Fruit fly (Drosophila melanogaster) whole organism, adult: ENCODE measurements around the gene CG11980.
A peak's percentile ranks its signal among the peaks of the same experiment; 100 is the strongest.

ENCODE experiments used
- CG11617 ChIP-seq: fragments of 200-800 bp; sonication (Bioruptor generic); optimal IDR thresholded peaks from 2 replicates; lab custom pipeline; 2017; ENCODE audit warnings: mild to moderate bottlenecking, missing biosample characterization, missing genetic modification reagents, missing genetic modification characterization
- CG12768 ChIP-seq: fragments of 200-800 bp; sonication (Bioruptor generic); optimal IDR thresholded peaks from 2 replicates; lab custom pipeline; 2017; ENCODE audit warnings: missing biosample characterization, missing genetic modification characterization, mild to moderate bottlenecking, moderate library complexity, missing genetic modification reagents
- CG14711 ChIP-seq: fragments of 200-800 bp; sonication (Bioruptor generic); optimal IDR thresholded peaks from 2 replicates; lab custom pipeline; 2018; ENCODE audit warnings: missing biosample characterization, mild to moderate bottlenecking, missing genetic modification characterization, moderate library complexity
- CG1620 ChIP-seq: fragments of 200-800 bp; sonication (Bioruptor generic); optimal IDR thresholded peaks from 2 replicates; lab custom pipeline; 2016; ENCODE audit warnings: missing biosample characterization, missing genetic modification characterization
- CG33017 ChIP-seq: fragments of 200-800 bp; sonication (Bioruptor generic); optimal IDR thresholded peaks from 2 replicates; lab custom pipeline; 2018; ENCODE audit warnings: missing biosample characterization, mild to moderate bottlenecking, missing genetic modification characterization, moderate library complexity
- CG5204 ChIP-seq: fragments of 200-800 bp; sonication (Bioruptor generic); optimal IDR thresholded peaks from 2 replicates; lab custom pipeline; 2016; ENCODE audit warnings: missing biosample characterization, missing genetic modification characterization
- CG7045 ChIP-seq: fragments of 200-800 bp; sonication (Bioruptor generic); optimal IDR thresholded peaks from 2 replicates; lab custom pipeline; 2017; ENCODE audit warnings: missing biosample characterization, mild to moderate bottlenecking, missing genetic modification characterization
- CG7101 ChIP-seq: fragments of 200-800 bp; sonication (Bioruptor generic); optimal IDR thresholded peaks from 2 replicates; lab custom pipeline; 2018; ENCODE audit warnings: missing biosample characterization, mild to moderate bottlenecking, missing genetic modification characterization, moderate library complexity
- Clk ChIP-seq: fragments of 200-800 bp; sonication (Bioruptor generic); optimal IDR thresholded peaks from 2 replicates; lab custom pipeline; 2017; ENCODE audit warnings: missing biosample characterization, missing genetic modification characterization
- Crg-1 ChIP-seq: fragments of 200-800 bp; sonication (Bioruptor generic); optimal IDR thresholded peaks from 2 replicates; lab custom pipeline; 2016; ENCODE audit warnings: missing biosample characterization, missing genetic modification characterization
- Hr96 ChIP-seq: fragments of 200-800 bp; sonication (Bioruptor generic); optimal IDR thresholded peaks from 2 replicates; lab custom pipeline; 2016; ENCODE audit warnings: missing biosample characterization, missing genetic modification characterization
- Mnt ChIP-seq: fragments of 200-800 bp; sonication (Bioruptor generic); optimal IDR thresholded peaks from 2 replicates; lab custom pipeline; 2016; ENCODE audit warnings: missing biosample characterization, mild to moderate bottlenecking, missing genetic modification characterization
- bab1 ChIP-seq: fragments of 200-800 bp; sonication (Bioruptor generic); optimal IDR thresholded peaks from 3 replicates; lab custom pipeline; 2019; ENCODE audit warnings: missing biosample characterization, mild to moderate bottlenecking, missing genetic modification characterization, moderate library complexity
- cic ChIP-seq: fragments of 200-800 bp; sonication (Bioruptor generic); optimal IDR thresholded peaks from 2 replicates; lab custom pipeline; 2017; ENCODE audit warnings: missing biosample characterization, mild to moderate bottlenecking, missing genetic modification characterization, moderate library complexity
- cnc ChIP-seq, 2 experiments: fragments of >200 bp; optimal IDR thresholded peaks; 2 replicates each; lab custom pipeline; 2017
- kay ChIP-seq: fragments of 200-800 bp; sonication (Bioruptor generic); peaks from one replicate; lab custom pipeline; 2016; ENCODE audit warnings: missing biosample characterization, missing genetic modification characterization, borderline replicate concordance
- ovo ChIP-seq: fragments of 200-800 bp; sonication (Bioruptor generic); optimal IDR thresholded peaks from 2 replicates; lab custom pipeline; 2016; ENCODE audit warnings: missing biosample characterization, missing genetic modification characterization
- pad ChIP-seq: fragments of 200-800 bp; sonication (Bioruptor generic); optimal IDR thresholded peaks from 3 replicates; lab custom pipeline; 2017; ENCODE audit warnings: missing biosample characterization, missing genetic modification characterization, mild to moderate bottlenecking, moderate library complexity, missing genetic modification reagents
- tj ChIP-seq: fragments of 200-800 bp; sonication (Bioruptor generic); optimal IDR thresholded peaks from 3 replicates; lab custom pipeline; 2017; ENCODE audit warnings: missing biosample characterization, mild to moderate bottlenecking, missing genetic modification characterization, moderate library complexity
- toe ChIP-seq: fragments of 200-800 bp; sonication (Bioruptor generic); optimal IDR thresholded peaks from 2 replicates; lab custom pipeline; 2016; ENCODE audit warnings: missing biosample characterization, missing genetic modification characterization

CG11980 gene

DNA sequence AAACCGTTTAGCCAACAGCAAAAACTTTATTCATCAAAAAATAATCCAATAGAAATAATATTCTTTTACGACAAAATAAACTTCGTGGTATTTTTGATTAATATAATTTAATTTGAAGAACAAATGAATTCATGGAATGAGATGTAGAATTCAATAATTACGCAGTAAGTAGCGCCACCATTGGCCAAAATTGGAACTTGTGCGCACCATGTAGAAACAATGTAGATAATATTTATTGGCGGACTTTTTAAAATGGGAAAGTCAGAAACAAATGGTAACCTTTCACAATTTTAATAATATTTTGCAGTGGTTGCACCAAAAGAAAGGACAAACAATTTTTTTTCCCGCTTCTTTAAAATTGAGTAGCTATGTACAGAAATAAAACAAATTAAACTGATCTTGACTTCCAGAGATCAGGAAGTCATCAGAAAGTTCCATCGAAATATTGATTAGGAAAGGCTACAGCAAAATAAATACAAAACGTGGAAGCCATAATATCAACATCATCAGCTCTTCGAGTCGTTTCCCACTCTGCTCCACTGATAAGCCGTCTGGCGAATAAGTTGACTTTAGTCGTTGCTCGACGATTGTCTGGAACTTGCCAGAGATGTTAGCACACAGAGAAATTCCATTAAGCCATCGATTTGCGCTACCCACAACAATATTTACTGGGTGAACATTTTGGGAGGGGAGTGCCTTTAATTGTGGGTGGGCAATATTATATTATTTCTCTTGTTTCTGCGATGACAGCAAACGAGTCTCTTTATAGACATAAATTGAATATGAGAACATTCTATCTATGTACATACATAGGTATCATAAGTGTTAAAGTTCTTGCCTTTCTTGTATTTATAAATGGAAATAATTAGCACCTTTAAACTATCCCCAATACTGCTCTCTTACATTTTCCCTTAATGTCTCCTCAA is 23.7 kb upstream of the CG11980 start:
- TF ChIP-seq pad (no peak), cnc (optimal IDR thresholded peaks at IDR 0.05; lab: Kevin White, UChicago) (no peak), Clk (GFP tag; lab: Kevin White, UChicago) (no peak), Mnt (GFP tag; lab: Kevin White, UChicago) (no peak), toe (peak; percentile 28), kay (GFP tag; lab: Kevin White, UChicago) (no peak), CG12768 (GFP tag; lab: Kevin White, UChicago) (peak; percentile 39), CG7045 (GFP tag; lab: Kevin White, UChicago) (no peak), Crg-1 (GFP tag; lab: Kevin White, UChicago) (no peak), CG7101 (tag; lab: Kevin White, UChicago) (no peak), cic (no peak), Hr96 (no peak), ovo (GFP tag; lab: Kevin White, UChicago) (no peak), CG1620 (no peak), tj (GFP tag; lab: Kevin White, UChicago) (no peak)

DNA sequence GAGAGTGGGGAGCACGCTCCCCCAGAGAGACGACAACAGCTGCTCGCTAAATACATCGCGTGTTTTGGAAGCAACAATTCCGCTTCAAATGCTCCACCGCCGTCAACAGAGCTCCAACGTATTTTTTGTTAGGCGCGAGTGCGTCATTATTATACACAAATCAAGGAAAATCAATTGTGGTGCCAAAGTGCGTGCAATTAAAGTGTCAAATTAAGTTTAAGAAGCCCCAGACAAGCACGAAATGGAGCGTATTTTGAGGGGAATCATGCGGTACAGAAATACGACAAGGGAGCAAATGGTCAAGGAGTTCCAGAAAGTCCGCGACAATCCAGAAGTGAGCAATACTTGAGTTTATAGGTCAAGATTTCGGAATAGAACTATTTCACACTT is 23.0 kb upstream of the CG11980 start, which contains the start of gene CAHbeta:
CAHbeta (plus strand) TSS at position 85 of the 390 bp plus-strand sequence.
- TF ChIP-seq Crg-1 (GFP tag; lab: Kevin White, UChicago) (no peak), CG7045 (GFP tag; lab: Kevin White, UChicago) (peak; percentile 44), Hr96 (peak; percentile 53), pad (peak; percentile 34), CG33017 (tag; lab: Kevin White, UChicago) (no peak), cnc (optimal IDR thresholded peaks at IDR 0.05; lab: Kevin White, UChicago) (no peak), CG14711 (peak; percentile 11), kay (GFP tag; lab: Kevin White, UChicago) (peak; percentile 95), bab1 (peak; percentile 57), CG7101 (tag; lab: Kevin White, UChicago) (peak; percentile 9), Mnt (GFP tag; lab: Kevin White, UChicago) (peak; percentile 50), ovo (GFP tag; lab: Kevin White, UChicago) (no peak), CG11617 (GFP tag; lab: Kevin White, UChicago) (peak; percentile 32), CG12768 (GFP tag; lab: Kevin White, UChicago) (peak; percentile 67), cic (peak; percentile 32)

DNA sequence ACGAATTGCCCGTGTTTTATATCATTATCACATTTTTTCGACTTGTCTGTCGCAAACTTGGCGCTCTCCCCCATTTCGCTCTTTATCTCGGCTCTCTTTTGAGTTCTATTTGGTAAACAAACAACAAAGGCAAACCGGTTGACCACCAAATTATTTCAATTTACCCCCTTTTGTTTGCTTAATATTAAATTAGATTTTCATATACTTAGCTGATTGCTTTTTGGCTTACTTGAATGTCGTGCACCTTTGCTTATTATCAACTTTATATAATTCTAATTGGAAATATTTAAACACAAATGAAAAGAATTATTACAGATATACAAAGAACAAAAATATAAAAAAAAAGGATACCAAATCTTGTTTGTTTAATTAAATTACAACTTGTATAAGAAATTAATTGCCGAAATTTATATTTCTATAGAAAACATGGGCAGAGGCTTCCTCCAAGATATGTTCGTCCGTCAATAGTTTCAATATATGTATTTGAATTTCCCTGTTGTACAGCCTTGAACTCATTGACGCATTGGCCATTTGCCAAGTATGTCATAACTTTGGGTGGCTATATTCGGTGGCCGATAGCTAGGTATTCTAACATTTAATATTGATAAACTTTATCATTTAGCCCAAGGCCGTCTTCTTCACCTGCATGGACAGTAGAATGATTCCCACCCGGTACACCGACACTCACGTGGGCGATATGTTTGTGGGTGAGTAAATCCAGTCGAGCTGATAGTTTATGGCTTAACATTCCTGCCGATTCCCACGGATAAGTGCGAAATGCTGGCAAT is 22.4 kb upstream of the CG11980 start:
- TF ChIP-seq CG5204 (GFP tag; lab: Kevin White, UChicago) (no peak), CG14711 (no peak), pad (no peak), CG33017 (tag; lab: Kevin White, UChicago) (no peak), Crg-1 (GFP tag; lab: Kevin White, UChicago) (no peak), cic (no peak), tj (GFP tag; lab: Kevin White, UChicago) (no peak), CG1620 (no peak), ovo (GFP tag; lab: Kevin White, UChicago) (no peak), Clk (GFP tag; lab: Kevin White, UChicago) (no peak), toe (no peak), CG7101 (tag; lab: Kevin White, UChicago) (no peak), cnc (optimal IDR thresholded peaks at IDR 0.05; lab: Kevin White, UChicago) (no peak), CG7045 (GFP tag; lab: Kevin White, UChicago) (no peak)

DNA sequence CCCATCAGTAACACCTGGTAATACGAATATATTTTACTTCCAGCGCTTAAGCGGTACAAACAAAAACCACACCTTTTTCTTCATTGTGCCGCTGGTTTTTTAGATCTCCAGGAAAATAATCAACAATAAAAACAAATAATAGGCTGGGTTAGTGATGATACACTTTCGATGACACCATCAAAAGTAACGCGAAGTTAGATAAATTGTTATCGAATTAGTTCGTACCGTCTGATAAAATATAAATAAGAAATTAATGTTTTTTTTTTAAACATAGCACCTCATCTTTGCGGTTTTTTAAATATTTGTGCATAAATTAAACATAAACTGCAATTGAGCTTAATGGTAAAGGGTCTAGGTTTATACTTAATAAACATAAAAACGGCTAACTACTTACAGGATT is 19.7 kb upstream of the CG11980 start, which contains the start of gene RagA-B:
RagA-B (minus strand) TSS at position 175 of the 400 bp plus-strand sequence.
- TF ChIP-seq Crg-1 (GFP tag; lab: Kevin White, UChicago) (no peak), Mnt (GFP tag; lab: Kevin White, UChicago) (no peak), kay (GFP tag; lab: Kevin White, UChicago) (no peak), Hr96 (no peak), CG12768 (GFP tag; lab: Kevin White, UChicago) (no peak), ovo (GFP tag; lab: Kevin White, UChicago) (no peak), tj (GFP tag; lab: Kevin White, UChicago) (no peak), cic (no peak), CG1620 (no peak), CG7045 (GFP tag; lab: Kevin White, UChicago) (no peak), bab1 (no peak), pad (no peak), CG14711 (no peak), CG33017 (tag; lab: Kevin White, UChicago) (no peak), Clk (GFP tag; lab: Kevin White, UChicago) (no peak), CG5204 (GFP tag; lab: Kevin White, UChicago) (no peak), CG11617 (GFP tag; lab: Kevin White, UChicago) (no peak)

- peak; percentile 70 for TF ChIP-seq Hr96
- TF ChIP-seq CG1620 = peak; percentile 74
- TF ChIP-seq CG11617 (GFP tag; lab: Kevin White, UChicago) = peak; percentile 80
- TF ChIP-seq Crg-1 (GFP tag; lab: Kevin White, UChicago) = peak; percentile 54
- peak; percentile 83 for TF ChIP-seq toe
- no peak for TF ChIP-seq CG7045 (GFP tag; lab: Kevin White, UChicago)
- peak; percentile 38 for TF ChIP-seq pad
- TF ChIP-seq tj (GFP tag; lab: Kevin White, UChicago) = no peak
- TF ChIP-seq kay (GFP tag; lab: Kevin White, UChicago) = no peak
- TF ChIP-seq Clk (GFP tag; lab: Kevin White, UChicago) = peak; percentile 5
- TF ChIP-seq CG33017 (tag; lab: Kevin White, UChicago) = peak; percentile 38
- no peak for TF ChIP-seq CG12768 (GFP tag; lab: Kevin White, UChicago)
- TF ChIP-seq cnc (optimal IDR thresholded peaks at IDR 0.05; lab: Kevin White, UChicago) = no peak
- TF ChIP-seq CG5204 (GFP tag; lab: Kevin White, UChicago) = no peak
- TF ChIP-seq Mnt (GFP tag; lab: Kevin White, UChicago) = peak; percentile 65
- peak; percentile 0 for TF ChIP-seq cic
- TF ChIP-seq CG7101 (tag; lab: Kevin White, UChicago) = peak; percentile 7
- peak; percentile 11 for TF ChIP-seq CG14711
- peak; percentile 12 for TF ChIP-seq ovo (GFP tag; lab: Kevin White, UChicago)
- TF ChIP-seq bab1 = peak; percentile 32
Measured at dm6 chr3R:8984602-8985074, 19.2 kb upstream of the CG11980 start, which contains the start of gene CG11970. Gene CG11970 (plus strand): TSS chr3R:8984718.
